Fruit fly (Drosophila melanogaster) whole organism, pupa: Measurements from ENCODE around the gene Surf6.

Experiments
- CG10348 ChIP-seq: fragments of 200-800 bp; sonication (Bioruptor generic); IDR thresholded peaks from 2 replicates; pipeline ENCODE4 v1.3.6; 2022; ENCODE audit warnings: missing biosample characterization, missing genetic modification characterization
- CG12605 ChIP-seq: fragments of 200-800 bp; sonication (Bioruptor generic); IDR thresholded peaks from 2 replicates; pipeline ENCODE4 v1.3.6; 2022; ENCODE audit warnings: missing biosample characterization, missing genetic modification characterization
- CG13204 ChIP-seq: fragments of 200-800 bp; sonication (Bioruptor generic); optimal IDR thresholded peaks from 2 replicates; lab custom pipeline; 2018; ENCODE audit warnings: missing biosample characterization, mild to moderate bottlenecking, missing genetic modification characterization, moderate library complexity
- CG14655 ChIP-seq: fragments of 200-800 bp; sonication (Bioruptor generic); optimal IDR thresholded peaks from 3 replicates; lab custom pipeline; 2017; ENCODE audit warnings: mild to moderate bottlenecking, missing biosample characterization, missing genetic modification reagents, missing genetic modification characterization
- CG17806 ChIP-seq: fragments of 200-800 bp; sonication (Bioruptor generic); optimal IDR thresholded peaks from 2 replicates; lab custom pipeline; 2018; ENCODE audit warnings: missing biosample characterization, mild to moderate bottlenecking, missing genetic modification characterization, moderate library complexity
- CG32121 ChIP-seq: fragments of 200-800 bp; sonication (Bioruptor generic); IDR thresholded peaks from 2 replicates; pipeline ENCODE4 v1.3.6; 2022; ENCODE audit warnings: missing biosample characterization, missing genetic modification characterization
- CG34367 ChIP-seq: fragments of 200-800 bp; sonication (Bioruptor generic); optimal IDR thresholded peaks from 2 replicates; lab custom pipeline; 2018; ENCODE audit warnings: missing biosample characterization, mild to moderate bottlenecking, missing genetic modification characterization
- CG4496 ChIP-seq: fragments of 200-800 bp; sonication (Bioruptor generic); IDR thresholded peaks from 3 replicates; pipeline ENCODE4 v1.3.6; 2022; ENCODE audit warnings: missing biosample characterization, missing genetic modification characterization
- CG8159 ChIP-seq: fragments of 200-800 bp; sonication (Bioruptor generic); optimal IDR thresholded peaks from 3 replicates; lab custom pipeline; 2018; ENCODE audit warnings: missing biosample characterization, mild to moderate bottlenecking, missing genetic modification characterization, moderate library complexity
- CG8301 ChIP-seq: fragments of 200-800 bp; sonication (Bioruptor generic); optimal IDR thresholded peaks from 2 replicates; lab custom pipeline; 2018; ENCODE audit warnings: missing biosample characterization, mild to moderate bottlenecking, missing genetic modification characterization
- CG9948 ChIP-seq: fragments of 200-800 bp; sonication (Bioruptor generic); optimal IDR thresholded peaks from 2 replicates; lab custom pipeline; 2018; ENCODE audit warnings: missing biosample characterization, mild to moderate bottlenecking, missing genetic modification characterization, moderate library complexity
- EcR ChIP-seq: fragments of 200-800 bp; sonication (Bioruptor generic); optimal IDR thresholded peaks from 3 replicates; lab custom pipeline; 2019; ENCODE audit warnings: missing biosample characterization, missing genetic modification characterization, mild to moderate bottlenecking, moderate library complexity, missing genetic modification reagents
- Ets98B ChIP-seq: fragments of 200-800 bp; sonication (Bioruptor generic); IDR thresholded peaks from 2 replicates; pipeline ENCODE4 v1.3.6; 2022; ENCODE audit warnings: missing biosample characterization, missing genetic modification characterization
- Pif1A ChIP-seq: fragments of 200-800 bp; sonication (Bioruptor generic); optimal IDR thresholded peaks from 3 replicates; lab custom pipeline; 2016; ENCODE audit warnings: missing biosample characterization, missing genetic modification characterization
- Pif1B ChIP-seq: fragments of 200-800 bp; sonication (Bioruptor generic); optimal IDR thresholded peaks from 3 replicates; lab custom pipeline; 2016; ENCODE audit warnings: missing biosample characterization, missing genetic modification characterization
- Snoo ChIP-seq: fragments of 200-800 bp; sonication (Bioruptor generic); optimal IDR thresholded peaks from 3 replicates; lab custom pipeline; 2017; ENCODE audit warnings: missing biosample characterization, mild to moderate bottlenecking, missing genetic modification characterization, inconsistent platforms
- fd96Ca ChIP-seq: fragments of 200-800 bp; sonication (Bioruptor generic); IDR thresholded peaks from 3 replicates; pipeline ENCODE4 v1.3.6; 2022; ENCODE audit warnings: missing biosample characterization, missing genetic modification characterization
- gl ChIP-seq: fragments of 200-800 bp; sonication (Bioruptor generic); optimal IDR thresholded peaks from 2 replicates; lab custom pipeline; 2018; ENCODE audit warnings: missing biosample characterization, mild to moderate bottlenecking, missing genetic modification characterization

Gene Surf6

DNA sequence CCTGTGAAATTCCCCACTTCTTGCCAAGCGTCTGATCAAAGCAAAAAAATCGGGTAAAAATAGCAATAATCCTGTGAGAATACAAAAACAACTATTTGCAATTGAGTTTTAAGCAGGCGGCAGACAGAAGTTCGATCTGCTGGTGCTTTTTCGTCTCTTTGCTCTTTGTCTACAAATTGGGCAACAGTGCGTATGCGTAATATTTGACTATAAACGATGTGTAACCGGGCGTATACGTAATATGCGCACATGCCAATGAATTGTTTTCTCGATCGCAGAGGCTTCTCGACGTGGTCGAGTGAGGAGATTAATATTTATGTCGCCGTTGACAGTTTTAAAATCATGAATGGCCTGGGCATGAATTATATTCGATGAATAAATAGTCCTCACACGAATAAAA, 9.4 kb downstream of the Surf6 start:
- TF ChIP-seq Pif1B (GFP tag; lab: Kevin White, UChicago) (no peak), CG12605 (no peak), CG32121 (GFP tag; lab: Robert Waterston, UW) (no peak), EcR (GFP tag; lab: Kevin White, UChicago) (no peak), CG13204 (GFP tag; lab: Kevin White, UChicago) (no peak), fd96Ca (GFP tag; lab: Robert Waterston, UW) (no peak), CG14655 (GFP tag; lab: Kevin White, UChicago) (no peak), Snoo (tag; lab: Kevin White, UChicago) (no peak), CG9948 (tag; lab: Kevin White, UChicago) (no peak), Pif1A (GFP tag; lab: Kevin White, UChicago) (no peak), CG10348 (GFP tag; lab: Robert Waterston, UW) (no peak), CG8301 (tag; lab: Kevin White, UChicago) (no peak), CG17806 (tag; lab: Kevin White, UChicago) (no peak), Ets98B (GFP tag; lab: Robert Waterston, UW) (no peak), gl (tag; lab: Kevin White, UChicago) (no peak)

DNA sequence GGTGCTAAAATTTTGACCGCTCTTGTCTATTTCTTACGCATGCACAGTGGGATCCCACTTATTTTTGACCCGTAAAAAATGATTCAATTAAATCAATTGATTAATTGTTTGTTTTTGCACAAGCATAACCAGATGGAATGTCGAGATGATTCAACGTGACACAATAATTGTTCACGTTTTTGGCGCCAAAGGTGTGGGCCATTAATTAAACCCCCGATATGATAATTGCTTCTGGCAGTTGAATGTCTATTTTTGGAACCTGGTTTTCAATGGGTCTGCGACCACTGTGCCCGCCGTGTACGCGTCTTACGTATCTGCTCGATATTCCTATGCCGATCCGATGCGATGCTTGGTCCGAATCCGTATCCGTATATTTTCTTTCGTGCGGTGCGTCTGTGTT, 12.6 kb downstream of the Surf6 start:
- TF ChIP-seq fd96Ca (GFP tag; lab: Robert Waterston, UW) (peak; percentile 63), Pif1A (GFP tag; lab: Kevin White, UChicago) (no peak), EcR (GFP tag; lab: Kevin White, UChicago) (no peak), CG17806 (tag; lab: Kevin White, UChicago) (no peak), CG9948 (tag; lab: Kevin White, UChicago) (no peak), CG12605 (no peak; the same call in 1 of the 2 replicates), CG4496 (GFP tag; lab: Robert Waterston, UW) (peak; percentile 75), Ets98B (GFP tag; lab: Robert Waterston, UW) (peak; percentile 44; the same call in 1 of the 2 replicates), CG13204 (GFP tag; lab: Kevin White, UChicago) (no peak)

DNA sequence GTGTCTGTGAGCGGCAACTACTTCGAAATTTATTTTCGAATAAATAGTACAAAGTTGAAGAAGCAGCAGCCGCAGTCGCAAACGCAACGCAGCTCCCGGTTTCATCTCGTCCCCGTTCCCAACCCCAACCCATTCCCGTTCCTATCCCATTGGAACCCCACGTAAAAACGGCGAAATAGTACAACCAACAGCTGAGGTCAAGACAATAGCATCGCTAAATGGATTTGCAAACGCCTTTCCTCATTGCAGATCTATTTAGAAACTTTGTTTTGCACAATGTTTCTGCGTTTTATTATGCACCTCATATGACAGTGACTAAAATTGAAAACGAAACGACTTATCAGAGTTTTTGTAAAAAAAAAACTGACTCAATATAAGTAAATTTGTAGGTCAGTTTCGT, 13.3 kb downstream of the Surf6 start:
- TF ChIP-seq CG32121 (GFP tag; lab: Robert Waterston, UW) (0 out of 2 replicates have a peak, but pooled peaks have one; percentile 9), CG14655 (GFP tag; lab: Kevin White, UChicago) (no peak), fd96Ca (GFP tag; lab: Robert Waterston, UW) (0 out of 3 replicates have a peak, but pooled peaks have one; percentile 48)

DNA sequence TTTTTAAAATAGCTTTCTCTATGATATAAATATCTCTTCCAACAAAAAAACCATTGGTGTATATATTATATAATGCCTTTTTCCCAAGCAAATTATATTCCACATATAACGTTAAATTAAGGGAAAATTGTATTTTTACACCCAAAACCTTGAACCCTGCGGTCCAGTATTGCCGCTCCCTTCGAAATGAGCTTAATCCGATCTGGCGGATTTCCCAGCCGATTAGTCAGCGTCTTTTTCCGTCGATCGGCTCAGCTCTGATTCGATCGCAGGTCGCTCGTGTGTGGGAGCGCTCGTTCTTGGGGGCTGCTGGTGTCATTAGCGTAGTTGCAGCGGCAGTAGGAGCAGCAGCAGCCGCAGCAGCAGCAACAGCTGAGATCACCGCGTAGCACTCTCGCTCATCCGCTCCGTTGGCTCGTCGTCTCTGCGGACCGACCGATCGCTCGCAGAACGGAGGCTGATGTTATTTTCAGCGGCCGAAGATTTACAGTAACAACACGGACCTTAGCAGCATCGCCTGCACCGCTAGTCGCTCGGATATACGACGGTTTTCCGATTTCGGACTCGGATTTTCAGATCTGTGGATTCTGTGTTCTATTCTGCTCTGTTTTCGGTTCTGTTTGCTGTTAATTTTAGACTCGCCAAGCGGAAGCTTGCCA, 14.2 kb downstream of the Surf6 start, which contains the start of gene CG4733:
Gene CG4733, plus strand, starts transcription at position 350 of the 659 bp plus-strand sequence.
- TF ChIP-seq CG13204 (GFP tag; lab: Kevin White, UChicago) = peak; percentile 58
- peak; percentile 31; the same call in 1 of the 2 replicates for TF ChIP-seq CG32121 (GFP tag; lab: Robert Waterston, UW)
- TF ChIP-seq CG4496 (GFP tag; lab: Robert Waterston, UW) = 0 out of 3 replicates have a peak, but pooled peaks have one; percentile 32
- TF ChIP-seq CG14655 (GFP tag; lab: Kevin White, UChicago) = peak; percentile 14
- peak; percentile 29; the same call in 1 of the 2 replicates for TF ChIP-seq CG12605
- no peak for TF ChIP-seq CG9948 (tag; lab: Kevin White, UChicago)
- TF ChIP-seq, all 21 proteins: peak for 5

DNA sequence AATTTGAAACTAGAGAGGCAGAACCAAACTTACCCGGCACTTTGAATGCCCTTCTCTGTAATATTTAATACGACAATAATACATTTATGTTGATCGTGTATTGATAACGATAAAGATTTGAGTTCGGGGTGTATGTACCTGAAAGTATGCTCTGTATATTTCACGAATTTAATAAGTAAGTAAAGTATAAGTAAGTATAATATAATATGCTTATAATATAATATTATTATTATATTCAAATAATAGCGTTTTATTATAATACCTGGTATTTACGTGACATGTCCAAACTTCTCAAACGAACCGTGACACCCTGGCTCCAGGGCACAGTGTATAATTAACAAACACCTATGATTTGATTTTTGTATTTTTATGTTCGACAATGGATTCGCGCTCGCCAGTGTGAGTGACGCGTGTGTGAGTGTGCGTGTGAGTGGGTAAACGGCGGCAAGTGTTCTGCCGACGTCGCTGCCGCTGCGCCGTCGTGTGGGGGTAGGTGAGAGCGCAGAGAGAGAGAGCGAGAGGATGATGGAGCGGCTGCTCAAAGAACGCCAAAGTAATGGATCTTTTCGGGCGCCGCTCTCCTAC, 15.0 kb downstream of the Surf6 start:
- peak; percentile 65 for TF ChIP-seq CG14655 (GFP tag; lab: Kevin White, UChicago)
- TF ChIP-seq fd96Ca (GFP tag; lab: Robert Waterston, UW) = no peak
- peak; percentile 52 for TF ChIP-seq CG8301 (tag; lab: Kevin White, UChicago)
- TF ChIP-seq CG8159 (tag; lab: Kevin White, UChicago) = peak; percentile 16
- 0 out of 3 replicates have a peak, but pooled peaks have one; percentile 7 for TF ChIP-seq CG4496 (GFP tag; lab: Robert Waterston, UW)

DNA sequence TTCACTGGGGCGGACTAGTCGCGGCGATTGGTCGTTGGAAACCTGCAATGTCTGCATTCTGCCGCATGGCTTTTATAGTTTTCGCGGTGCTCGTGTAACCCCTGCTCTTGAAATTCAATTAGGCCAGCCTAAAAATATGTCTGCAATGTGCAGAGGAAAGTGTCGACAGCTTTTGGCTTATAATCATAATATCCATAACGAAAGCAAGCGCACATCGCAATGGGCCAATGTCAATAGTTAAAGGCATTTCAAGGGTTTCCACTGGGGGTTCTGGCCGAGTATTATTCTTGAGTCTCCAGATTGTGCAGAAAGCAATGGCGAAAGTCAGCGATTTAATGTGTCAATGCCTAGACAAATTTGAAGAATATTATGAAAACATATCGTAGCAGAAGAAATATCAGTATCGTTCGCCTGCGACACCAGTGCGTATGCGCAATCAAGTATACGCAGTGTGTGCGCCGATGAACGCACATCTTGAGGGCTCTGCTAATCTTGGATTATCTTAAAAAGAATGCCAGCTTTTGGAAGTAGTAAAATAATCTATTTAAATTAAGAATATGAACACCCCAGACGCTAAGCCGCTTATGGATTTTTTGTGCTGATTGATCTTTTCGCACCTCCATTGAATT, 16.4 kb downstream of the Surf6 start, which contains the start of gene ninaE:
Gene ninaE, minus strand, starts transcription at position 51 of the 629 bp plus-strand sequence.
- TF ChIP-seq fd96Ca (GFP tag; lab: Robert Waterston, UW) (no peak), CG13204 (GFP tag; lab: Kevin White, UChicago) (no peak), CG8159 (tag; lab: Kevin White, UChicago) (no peak), gl (tag; lab: Kevin White, UChicago) (no peak), CG9948 (tag; lab: Kevin White, UChicago) (no peak), Snoo (tag; lab: Kevin White, UChicago) (no peak), CG34367 (tag; lab: Kevin White, UChicago) (no peak), CG32121 (GFP tag; lab: Robert Waterston, UW) (no peak)
- TF ChIP-seq, all 21 proteins: peak for 0
